Worm (Caenorhabditis elegans): ENCODE results near the gene egas-1.

The egas-1 gene

ce11 chrV:18687361-18687760 is 47.3 kb downstream of the egas-1 start:
- TF ChIP-seq R02D3.7 (tag; optimal IDR thresholded peaks at IDR 0.05) (no peak), elt-3 (tag; optimal IDR thresholded peaks at IDR 0.05) (no peak), ama-1 (optimal IDR thresholded peaks at IDR 0.05) (no peak), F13H6.1 (tag; optimal IDR thresholded peaks at IDR 0.05) (no peak), ceh-82 (tag; optimal IDR thresholded peaks at IDR 0.05) (no peak), snpc-4 (tag; optimal IDR thresholded peaks at IDR 0.05) (no peak), nhr-77 (tag; optimal IDR thresholded peaks at IDR 0.05) (no peak), mab-5 (tag; optimal IDR thresholded peaks at IDR 0.05) (no peak), nhr-21 (tag; optimal IDR thresholded peaks at IDR 0.05) (no peak), lsy-2 (tag; optimal IDR thresholded peaks at IDR 0.05) (no peak), lin-11 (tag; optimal IDR thresholded peaks at IDR 0.05) (no peak), ceh-16 (tag; optimal IDR thresholded peaks at IDR 0.05) (no peak), peb-1 (tag; optimal IDR thresholded peaks at IDR 0.05) (no peak), nhr-129 (tag; optimal IDR thresholded peaks at IDR 0.05) (no peak), nhr-237 (tag; optimal IDR thresholded peaks at IDR 0.05) (no peak)

ce11 chrV:18689681-18690080 is 49.6 kb downstream of the egas-1 start, which contains the start of the genes ubc-19 and Y69H2.7:
TSS of gene ubc-19 (minus strand) at chrV:18689762.
TSS of gene Y69H2.7 (plus strand) at chrV:18689989.
- TF ChIP-seq fos-1 (tag; optimal IDR thresholded peaks at IDR 0.05) (no peak), ztf-11 (tag; optimal IDR thresholded peaks at IDR 0.05) (no peak), C34F6.9 (tag; optimal IDR thresholded peaks at IDR 0.05) (peak; percentile 5), lin-13 (GFP tag; optimal IDR thresholded peaks at IDR 0.05) (peak; percentile 47), unc-55 (GFP tag; optimal IDR thresholded peaks at IDR 0.05) (peak; percentile 35), lsy-2 (tag; optimal IDR thresholded peaks at IDR 0.05) (peak; percentile 22 to 50), crh-2 (tag; optimal IDR thresholded peaks at IDR 0.05) (no peak)

- TF ChIP-seq unc-55 (GFP tag; optimal IDR thresholded peaks at IDR 0.05), result no peak
- no peak for TF ChIP-seq unc-62 (GFP tag; optimal IDR thresholded peaks at IDR 0.05)
- TF ChIP-seq mbf-1 (tag; optimal IDR thresholded peaks at IDR 0.05), result no peak
- no peak for TF ChIP-seq nhr-6 (tag; optimal IDR thresholded peaks at IDR 0.05)
Measured at ce11 chrV:18695469-18695868, 55.4 kb downstream of the egas-1 start.
